Fruit fly (Drosophila melanogaster) whole organism, wandering third instar larva: Measurements from ENCODE around the gene CG31221.
A peak's percentile ranks its signal among the peaks of the same experiment; 100 is the strongest.

Source experiments
- Abd-B ChIP-seq: fragments of >200 bp; optimal IDR thresholded peaks from 2 replicates; lab custom pipeline; 2017; ENCODE audit warnings: missing biosample characterization, missing genetic modification characterization
- CG9705 ChIP-seq: fragments of 200-800 bp; sonication (Bioruptor generic); optimal IDR thresholded peaks from 2 replicates; lab custom pipeline; 2018; ENCODE audit warnings: missing biosample characterization, mild to moderate bottlenecking, missing genetic modification characterization
- CrebA ChIP-seq: fragments of 200-800 bp; sonication (Bioruptor generic); optimal IDR thresholded peaks from 2 replicates; lab custom pipeline; 2016; ENCODE audit warnings: missing biosample characterization, mild to moderate bottlenecking, missing genetic modification characterization, borderline replicate concordance
- Dfd ChIP-seq: fragments of >200 bp; optimal IDR thresholded peaks from 2 replicates; lab custom pipeline; 2017; ENCODE audit warnings: missing biosample characterization, missing genetic modification characterization
- Dif ChIP-seq: fragments of 200-275, 200-300 bp; sonication (Bioruptor generic); optimal IDR thresholded peaks from 2 replicates; lab custom pipeline; 2018; ENCODE audit warnings: missing biosample characterization, missing genetic modification characterization; ENCODE audit not compliant: partially characterized antibody
- GATAd ChIP-seq: sonication (Bioruptor generic); optimal IDR thresholded peaks from 2 replicates; lab custom pipeline; 2016; ENCODE audit warnings: missing biosample characterization, missing genetic modification characterization
- HLH106 ChIP-seq: fragments of 200-800 bp; optimal IDR thresholded peaks from 3 replicates; lab custom pipeline; 2019; ENCODE audit warnings: missing biosample characterization, mild to moderate bottlenecking, missing genetic modification characterization, moderate library complexity
- Hnf4 ChIP-seq: fragments of 200-800 bp; sonication (Bioruptor generic); optimal IDR thresholded peaks from 2 replicates; lab custom pipeline; 2016; ENCODE audit warnings: missing biosample characterization, mild to moderate bottlenecking, missing genetic modification characterization
- Hr78 ChIP-seq: fragments of >200 bp; optimal IDR thresholded peaks from 2 replicates; lab custom pipeline; 2017; ENCODE audit warnings: missing biosample characterization, missing genetic modification characterization
- Hr83 ChIP-seq: fragments of 200-300 bp; sonication (Bioruptor generic); optimal IDR thresholded peaks from 2 replicates; lab custom pipeline; 2016; ENCODE audit warnings: missing biosample characterization, mild to moderate bottlenecking, missing genetic modification characterization, moderate library complexity; ENCODE audit not compliant: poor library complexity, severe bottlenecking
- Jra ChIP-seq: sonication (Bioruptor generic); optimal IDR thresholded peaks from 2 replicates; lab custom pipeline; 2016; ENCODE audit warnings: missing biosample characterization, missing genetic modification characterization
- Mio ChIP-seq: sonication (Bioruptor generic); optimal IDR thresholded peaks from 2 replicates; lab custom pipeline; 2016; ENCODE audit warnings: missing biosample characterization, missing genetic modification characterization
- Myc ChIP-seq: fragments of >200 bp; optimal IDR thresholded peaks from 2 replicates; lab custom pipeline; 2017
- N ChIP-seq: fragments of >200 bp; optimal IDR thresholded peaks from 2 replicates; lab custom pipeline; 2018; ENCODE audit warnings: missing biosample characterization, missing external identifiers, missing genetic modification characterization
- OdsH ChIP-seq: fragments of 200-800 bp; sonication (Bioruptor generic); optimal IDR thresholded peaks from 2 replicates; lab custom pipeline; 2016; ENCODE audit warnings: missing biosample characterization, mild to moderate bottlenecking, missing genetic modification characterization
- Sp1 ChIP-seq: fragments of 200-800 bp; sonication (Bioruptor generic); optimal IDR thresholded peaks from 3 replicates; lab custom pipeline; 2019; ENCODE audit warnings: missing biosample characterization, mild to moderate bottlenecking, missing genetic modification characterization, moderate library complexity
- Vsx2 ChIP-seq: fragments of 200-300, 225-300 bp; sonication (Bioruptor generic); optimal IDR thresholded peaks from 2 replicates; lab custom pipeline; 2018; ENCODE audit warnings: missing biosample characterization, missing genetic modification characterization; ENCODE audit not compliant: partially characterized antibody
- br ChIP-seq: fragments of 200-800 bp; sonication (Bioruptor generic); optimal IDR thresholded peaks from 2 replicates; lab custom pipeline; 2016; ENCODE audit warnings: missing biosample characterization, missing genetic modification characterization
- brk ChIP-seq: fragments of 200-800 bp; sonication (Bioruptor generic); optimal IDR thresholded peaks from 2 replicates; lab custom pipeline; 2016; ENCODE audit warnings: missing biosample characterization, mild to moderate bottlenecking, missing genetic modification characterization
- dl ChIP-seq, 2 experiments: fragments of 175-275, 200-275 bp in 1 of 2; fragments of 200-275 bp in 1 of 2; sonication (Bioruptor generic); optimal IDR thresholded peaks; lab custom pipeline; 2018; ENCODE audit warnings: mild to moderate bottlenecking in 2 of 2, missing biosample characterization in 2 of 2, missing genetic modification characterization in 2 of 2, moderate library complexity in 2 of 2; ENCODE audit not compliant: partially characterized antibody in 2 of 2, insufficient read depth in 1 of 2
- dmrt93B ChIP-seq: fragments of 200-800 bp; sonication (Bioruptor generic); optimal IDR thresholded peaks from 2 replicates; lab custom pipeline; 2018; ENCODE audit warnings: missing biosample characterization, mild to moderate bottlenecking, missing genetic modification characterization
- dsf ChIP-seq: sonication (Bioruptor generic); optimal IDR thresholded peaks from 2 replicates; lab custom pipeline; 2016; ENCODE audit warnings: missing biosample characterization, missing genetic modification characterization, borderline replicate concordance
- ey ChIP-seq: fragments of 200-800 bp; sonication (Bioruptor generic); optimal IDR thresholded peaks from 2 replicates; lab custom pipeline; 2016; ENCODE audit warnings: missing biosample characterization, missing genetic modification characterization
- fru ChIP-seq: fragments of 200-800 bp; sonication (Bioruptor generic); optimal IDR thresholded peaks from 3 replicates; lab custom pipeline; 2016; ENCODE audit warnings: missing biosample characterization, mild to moderate bottlenecking, missing genetic modification characterization
- h ChIP-seq: fragments of 200-800 bp; sonication (Bioruptor generic); optimal IDR thresholded peaks from 3 replicates; lab custom pipeline; 2016; ENCODE audit warnings: missing biosample characterization, mild to moderate bottlenecking, missing genetic modification characterization
- jim ChIP-seq: fragments of 175-275, 200-325 bp; sonication (Bioruptor generic); optimal IDR thresholded peaks from 2 replicates; lab custom pipeline; 2016; ENCODE audit warnings: missing biosample characterization, mild to moderate bottlenecking, missing genetic modification characterization
- lola ChIP-seq: fragments of >200 bp; optimal IDR thresholded peaks from 2 replicates; lab custom pipeline; 2017; ENCODE audit warnings: missing biosample characterization, missing genetic modification characterization
- pan ChIP-seq: fragments of >200 bp; optimal IDR thresholded peaks from 2 replicates; lab custom pipeline; 2017
- psq ChIP-seq: fragments of 200-800 bp; sonication (Bioruptor generic); optimal IDR thresholded peaks from 3 replicates; lab custom pipeline; 2017; ENCODE audit warnings: missing biosample characterization, mild to moderate bottlenecking, missing genetic modification characterization, moderate library complexity
- rgr ChIP-seq: fragments of 200-800 bp; sonication (Bioruptor generic); optimal IDR thresholded peaks from 3 replicates; lab custom pipeline; 2016; ENCODE audit warnings: missing biosample characterization, mild to moderate bottlenecking, missing genetic modification characterization
- sage ChIP-seq: fragments of 200-800 bp; sonication (Bioruptor generic); optimal IDR thresholded peaks from 2 replicates; lab custom pipeline; 2016; ENCODE audit warnings: missing biosample characterization, mild to moderate bottlenecking, missing genetic modification characterization
- sv ChIP-seq: fragments of 200-800 bp; sonication (Bioruptor generic); optimal IDR thresholded peaks from 3 replicates; lab custom pipeline; 2016; ENCODE audit warnings: missing biosample characterization, missing genetic modification characterization
- tai ChIP-seq: sonication (Bioruptor generic); optimal IDR thresholded peaks from 2 replicates; lab custom pipeline; 2016; ENCODE audit warnings: missing biosample characterization, missing genetic modification characterization
- woc ChIP-seq: sonication (Bioruptor generic); optimal IDR thresholded peaks from 2 replicates; lab custom pipeline; 2016; ENCODE audit warnings: missing biosample characterization, mild to moderate bottlenecking, missing genetic modification characterization

The CG31221 gene

DNA sequence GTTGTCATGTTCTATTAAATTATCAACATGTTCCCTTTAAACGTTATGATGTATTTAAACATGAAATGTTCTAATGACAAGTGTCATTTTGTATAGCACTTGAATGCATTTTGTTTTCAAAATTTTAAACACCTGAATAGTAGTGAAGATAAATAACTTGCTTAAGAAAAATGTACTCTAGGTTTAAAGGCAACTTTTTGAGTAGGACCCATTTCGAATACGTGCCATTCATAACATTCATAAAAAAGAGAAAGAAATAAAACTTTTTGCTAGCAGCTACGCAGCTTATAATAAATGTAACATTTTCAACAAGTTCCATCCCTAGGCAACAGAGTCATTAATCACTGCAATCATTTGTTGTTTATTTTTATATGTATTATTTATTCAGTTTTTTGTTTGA is 73.9 kb downstream of the CG31221 start:
- TF ChIP-seq Dfd (GFP tag; lab: Kevin White, UChicago), result no peak
- TF ChIP-seq Sp1, result no peak
- no peak for TF ChIP-seq N (GFP tag; lab: Kevin White, UChicago)
- TF ChIP-seq br, result no peak
- TF ChIP-seq OdsH, result no peak
- no peak for TF ChIP-seq Hr78 (GFP tag; lab: Kevin White, UChicago)
- no peak for TF ChIP-seq psq (GFP tag; lab: Kevin White, UChicago)
- no peak for TF ChIP-seq lola (GFP tag; lab: Kevin White, UChicago)
- TF ChIP-seq h, result no peak
- no peak for TF ChIP-seq sv (GFP tag; lab: Kevin White, UChicago)
- TF ChIP-seq dsf (GFP tag; lab: Kevin White, UChicago), result no peak
- TF ChIP-seq ey (GFP tag; lab: Kevin White, UChicago), result no peak
- TF ChIP-seq Abd-B, result no peak
- no peak for TF ChIP-seq pan (lab: Kevin White, UChicago)
- no peak for TF ChIP-seq fru (GFP tag; lab: Kevin White, UChicago)
- TF ChIP-seq, all 38 proteins: peak for 0

- no peak for TF ChIP-seq rgr (GFP tag; lab: Kevin White, UChicago)
- no peak for TF ChIP-seq CG9705 (GFP tag; lab: Kevin White, UChicago)
- no peak for TF ChIP-seq OdsH
- no peak for TF ChIP-seq dmrt93B (GFP tag; lab: Kevin White, UChicago)
- no peak for TF ChIP-seq N (GFP tag; lab: Kevin White, UChicago)
- TF ChIP-seq lola (GFP tag; lab: Kevin White, UChicago), result no peak
- no peak for TF ChIP-seq Abd-B
- TF ChIP-seq tai (GFP tag; lab: Kevin White, UChicago), result no peak
- TF ChIP-seq Hr83 (GFP tag; lab: Kevin White, UChicago), result no peak
- TF ChIP-seq CrebA (GFP tag; lab: Kevin White, UChicago), result no peak
- TF ChIP-seq brk (GFP tag; lab: Kevin White, UChicago), result no peak
- TF ChIP-seq sv (GFP tag; lab: Kevin White, UChicago), result no peak
- TF ChIP-seq GATAd (GFP tag; lab: Kevin White, UChicago), result no peak
- no peak for TF ChIP-seq Hnf4 (GFP tag; lab: Kevin White, UChicago)
- no peak for TF ChIP-seq fru (GFP tag; lab: Kevin White, UChicago)
- no peak for TF ChIP-seq Jra (GFP tag; lab: Kevin White, UChicago)
- TF ChIP-seq Mio (GFP tag; lab: Kevin White, UChicago), result no peak
Observed at dm6 chr3R:19489963-19490362, 77.5 kb downstream of the CG31221 start.

- TF ChIP-seq tai (GFP tag; lab: Kevin White, UChicago) (no peak), dmrt93B (GFP tag; lab: Kevin White, UChicago) (no peak), psq (GFP tag; lab: Kevin White, UChicago) (no peak), Dif (GFP tag; lab: Kevin White, UChicago) (peak; percentile 89), Mio (GFP tag; lab: Kevin White, UChicago) (no peak), ey (GFP tag; lab: Kevin White, UChicago) (no peak), Hnf4 (GFP tag; lab: Kevin White, UChicago) (peak; percentile 21), woc (no peak), brk (GFP tag; lab: Kevin White, UChicago) (no peak), HLH106 (no peak), jim (GFP tag; lab: Kevin White, UChicago) (peak; percentile 19), dl (GFP tag; optimal IDR thresholded peaks at IDR 0.05; lab: Kevin White, UChicago; ENCODE audit: insufficient read depth in 1 of 2, partially characterized antibody in 2 of 2) (peak; percentile 42 to 67), br (no peak), Abd-B (no peak), Myc (lab: Kevin White, UChicago) (peak; percentile 75), Jra (GFP tag; lab: Kevin White, UChicago) (no peak), lola (GFP tag; lab: Kevin White, UChicago) (no peak), sage (GFP tag; lab: Kevin White, UChicago) (no peak), Vsx2 (GFP tag; lab: Kevin White, UChicago) (peak; percentile 55), GATAd (GFP tag; lab: Kevin White, UChicago) (no peak), Hr83 (GFP tag; lab: Kevin White, UChicago) (no peak), CrebA (GFP tag; lab: Kevin White, UChicago) (no peak)
Observed at dm6 chr3R:19490996-19491395, 78.5 kb downstream of the CG31221 start, which contains the start of gene CG15025. CG15025 (minus strand) TSS chr3R:19491115.
